Worm (Caenorhabditis elegans) whole organism, early embryonic: ENCODE results near the gene tsp-2.

Source experiments
- B0310.2 ChIP-seq: sonication (generic microtip); optimal IDR thresholded peaks from 2 replicates; lab custom pipeline; 2016; ENCODE audit warnings: mild to moderate bottlenecking, missing genetic modification characterization, missing compliant biosample characterization
- ama-1 ChIP-seq: fragments of 150-350 bp; optimal IDR thresholded peaks from 2 replicates; lab custom pipeline; 2014
- ceh-36 ChIP-seq: sonication (generic microtip); optimal IDR thresholded peaks from 2 replicates; lab custom pipeline; 2016; ENCODE audit warnings: missing genetic modification characterization, inconsistent platforms, missing compliant biosample characterization
- ets-7 ChIP-seq: sonication (generic microtip); optimal IDR thresholded peaks from 2 replicates; lab custom pipeline; 2016; ENCODE audit warnings: missing genotype, missing genetic modification characterization, missing compliant biosample characterization
- hmg-4 ChIP-seq: fragments of 200-800 bp; sonication (Bioruptor generic); optimal IDR thresholded peaks from 2 replicates; lab custom pipeline; 2018; ENCODE audit warnings: mild to moderate bottlenecking, missing genetic modification characterization, missing compliant biosample characterization
- hnd-1 ChIP-seq: sonication (generic microtip); optimal IDR thresholded peaks from 2 replicates; lab custom pipeline; 2016; ENCODE audit warnings: missing genetic modification characterization, missing compliant biosample characterization
- tra-4 ChIP-seq: sonication (generic microtip); optimal IDR thresholded peaks from 2 replicates; lab custom pipeline; 2017; ENCODE audit warnings: missing genetic modification characterization, missing compliant biosample characterization

DNA sequence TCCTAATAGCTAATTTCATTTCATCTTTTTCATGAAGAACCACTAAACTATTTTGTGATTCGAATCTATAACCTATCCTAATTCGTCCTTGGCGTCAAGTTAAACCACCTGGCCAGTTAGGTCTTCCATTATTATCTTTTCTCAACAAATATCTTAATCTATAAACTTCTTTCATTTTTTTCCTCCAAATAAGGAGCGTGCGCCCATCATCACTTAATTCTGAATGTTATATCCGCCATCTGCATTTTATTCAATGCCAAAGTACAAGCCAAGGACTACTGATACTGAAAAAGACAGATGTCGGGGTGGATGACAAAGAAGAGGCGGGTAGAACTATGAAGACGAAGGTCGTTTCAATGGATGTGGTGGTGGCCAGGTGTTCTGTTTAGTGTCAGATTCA lies 8.8 kb downstream of the tsp-2 start:
- TF ChIP-seq ceh-36 (tag; lab: Kevin White, UChicago): no peak
- TF ChIP-seq ama-1 (lab: Kevin White, UChicago): no peak
- no peak for TF ChIP-seq hnd-1 (tag; lab: Kevin White, UChicago)
- no peak for TF ChIP-seq hmg-4 (GFP tag; lab: Kevin White, UChicago)
- TF ChIP-seq B0310.2 (tag; lab: Kevin White, UChicago): no peak
- TF ChIP-seq tra-4 (tag; lab: Kevin White, UChicago): no peak
- TF ChIP-seq ets-7 (tag; lab: Kevin White, UChicago): no peak
